Fruit fly (Drosophila melanogaster): ENCODE data around the gene Lar.

The Lar gene

DNA sequence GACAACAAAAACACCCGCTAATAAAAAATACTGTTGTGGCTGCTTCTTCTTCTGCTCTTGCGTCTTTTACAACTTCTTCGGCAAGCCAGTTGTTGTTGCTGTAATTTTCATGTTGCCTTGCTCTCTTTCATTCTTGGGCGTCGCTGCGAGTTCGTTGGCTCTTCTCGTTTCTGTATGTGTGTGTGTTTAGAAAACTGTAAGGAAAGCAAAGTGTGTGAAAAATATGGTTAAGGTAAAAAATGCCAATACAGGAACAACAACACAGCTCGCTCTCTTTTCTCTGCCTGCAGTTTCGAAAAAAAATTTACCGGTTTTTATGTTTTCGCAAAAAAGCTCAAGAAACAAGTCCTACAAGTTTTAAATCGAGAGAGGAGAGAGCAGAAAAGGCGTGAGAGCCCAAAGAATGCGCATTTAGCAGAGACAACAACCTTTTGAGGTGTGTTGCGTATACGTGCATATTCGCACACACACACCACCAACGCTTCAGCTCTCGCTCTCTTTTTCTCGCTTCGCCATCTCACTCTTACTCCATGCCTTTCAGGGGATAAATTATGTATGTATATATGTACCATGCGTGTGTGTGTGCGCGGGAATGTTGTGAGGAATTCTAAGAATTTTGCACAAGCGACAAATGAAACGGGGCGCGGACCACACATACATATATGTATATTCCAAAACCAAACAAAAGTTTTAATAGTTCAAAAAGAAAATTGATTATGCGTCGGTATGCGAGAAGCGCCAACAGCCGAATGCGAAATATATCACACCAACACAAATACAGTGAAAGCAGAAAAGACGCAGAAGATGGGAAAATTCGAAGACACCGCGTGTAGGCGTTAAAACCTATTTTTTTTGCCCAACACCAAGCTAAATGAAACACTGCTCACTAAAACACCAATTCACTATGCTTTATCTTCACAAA is 14.6 kb upstream of the Lar start:
- TF ChIP-seq sna (GFP tag; IDR thresholded peaks at IDR 0.05; ENCODE audit: partially characterized antibody) (0 out of 2 replicates have a peak, but pooled peaks have one; percentile 37), CG1603 (tag; optimal IDR thresholded peaks at IDR 0.05) (peak; percentile 9), CG15601 (tag; optimal IDR thresholded peaks at IDR 0.05) (no peak), pros (GFP tag; optimal IDR thresholded peaks at IDR 0.05) (peak; percentile 79), E2f1 (GFP tag; IDR thresholded peaks at IDR 0.05) (no peak), CG6254 (GFP tag; optimal IDR thresholded peaks at IDR 0.05) (no peak), vvl (GFP tag; IDR thresholded peaks at IDR 0.05) (peak; percentile 69), pita (GFP tag; optimal IDR thresholded peaks at IDR 0.05) (peak; percentile 46), CG34422 (GFP tag; IDR thresholded peaks at IDR 0.05) (peak; percentile 38; the same call in 1 of the 3 replicates), CG8478 (optimal IDR thresholded peaks at IDR 0.05) (peak; percentile 94), amos (GFP tag; IDR thresholded peaks at IDR 0.05; ENCODE audit: partially characterized antibody) (0 out of 2 replicates have a peak, but pooled peaks have one; percentile 11), unc-4 (GFP tag; IDR thresholded peaks at IDR 0.05; ENCODE audit: partially characterized antibody) (peak; percentile 31; the same call in 1 of the 2 replicates), CG7786 (GFP tag; optimal IDR thresholded peaks at IDR 0.05) (no peak), CG10321 (GFP tag; IDR thresholded peaks at IDR 0.05) (peak; percentile 27; the same call in 1 of the 2 replicates), trh (GFP tag; optimal IDR thresholded peaks at IDR 0.05) (no peak), Drgx (GFP tag; IDR thresholded peaks at IDR 0.05) (0 out of 2 replicates have a peak, but pooled peaks have one; percentile 43), Ssrp (tag; optimal IDR thresholded peaks at IDR 0.05) (peak; percentile 0), pfk (GFP tag; optimal IDR thresholded peaks at IDR 0.05) (peak; percentile 63), Trl (optimal IDR thresholded peaks at IDR 0.05) (peak; percentile 87 to 98), Trl (GFP tag; optimal IDR thresholded peaks at IDR 0.05) (peak; percentile 28), nerfin-1 (tag; optimal IDR thresholded peaks at IDR 0.05) (peak; percentile 100), ase (GFP tag; IDR thresholded peaks at IDR 0.05) (no peak), Opbp (GFP tag; IDR thresholded peaks at IDR 0.05; ENCODE audit: partially characterized antibody) (peak; percentile 40; the same call in 1 of the 3 replicates), luna (GFP tag; optimal IDR thresholded peaks at IDR 0.05) (no peak), scrt (GFP tag; optimal IDR thresholded peaks at IDR 0.05) (peak; percentile 40), crol (GFP tag; IDR thresholded peaks at IDR 0.05) (peak; percentile 33; the same call in 1 of the 2 replicates), emc (GFP tag; optimal IDR thresholded peaks at IDR 0.05) (no peak), zen2 (GFP tag; IDR thresholded peaks at IDR 0.05; ENCODE audit: partially characterized antibody) (0 out of 3 replicates have a peak, but pooled peaks have one; percentile 38), Pdp1 (GFP tag; optimal IDR thresholded peaks at IDR 0.05) (peak in 1 of 2 experiments; percentile 52), Ets65A (GFP tag) (peak; percentile 55), chinmo (GFP tag; IDR thresholded peaks at IDR 0.05; ENCODE audit: partially characterized antibody) (peak; percentile 97), z (GFP tag; IDR thresholded peaks at IDR 0.05) (peak; percentile 76; the same call in 2 of the 3 replicates), CG10431 (GFP tag; optimal IDR thresholded peaks at IDR 0.05) (peak; percentile 79), BtbVII (GFP tag; optimal IDR thresholded peaks at IDR 0.05) (peak; percentile 0), CG13775 (GFP tag; optimal IDR thresholded peaks at IDR 0.05) (no peak), CG17385 (GFP tag; optimal IDR thresholded peaks at IDR 0.05) (peak; percentile 90), CG9876 (GFP tag; optimal IDR thresholded peaks at IDR 0.05) (no peak), Med (GFP tag) (peak; percentile 83), hkb (optimal IDR thresholded peaks at IDR 0.05) (peak; percentile 51), hkb (GFP tag; IDR thresholded peaks at IDR 0.05) (peak; percentile 77), CG9817 (tag; optimal IDR thresholded peaks at IDR 0.05) (no peak), CG1832 (GFP tag; optimal IDR thresholded peaks at IDR 0.05) (peak; percentile 82), NC2β (GFP tag; optimal IDR thresholded peaks at IDR 0.05) (no peak), ewg (GFP tag; optimal IDR thresholded peaks at IDR 0.05) (peak; percentile 74), kni (GFP tag; optimal IDR thresholded peaks at IDR 0.05) (peak; percentile 90), yki (optimal IDR thresholded peaks at IDR 0.05) (peak; percentile 46), CHES-1-like (GFP tag; optimal IDR thresholded peaks at IDR 0.05) (peak; percentile 44), Asciz (GFP tag; optimal IDR thresholded peaks at IDR 0.05) (no peak)

Measured in whole organism, embryonic.